Fruit fly (Drosophila melanogaster): Measurements from ENCODE around the gene REPTOR.

Gene REPTOR

dm6 chr3R:24568251-24568932, 14.3 kb downstream of the REPTOR start (continued):
- TF ChIP-seq CG4617 (GFP tag; optimal IDR thresholded peaks at IDR 0.05; ENCODE audit: borderline replicate concordance): no peak
- TF ChIP-seq Ada2b (GFP tag; IDR thresholded peaks at IDR 0.05): no peak
- TF ChIP-seq tup (GFP tag; optimal IDR thresholded peaks at IDR 0.05): no peak
- TF ChIP-seq CG12744 (GFP tag; optimal IDR thresholded peaks at IDR 0.05): no peak

- TF ChIP-seq Scr (GFP tag; IDR thresholded peaks at IDR 0.05; ENCODE audit: partially characterized antibody): no peak
- peak; percentile 67 for TF ChIP-seq CG10147 (GFP tag; optimal IDR thresholded peaks at IDR 0.05)
- TF ChIP-seq CG10274 (GFP tag; optimal IDR thresholded peaks at IDR 0.05): peak; percentile 70
- TF ChIP-seq Sry-δ (GFP tag; optimal IDR thresholded peaks at IDR 0.05): peak; percentile 58
- no peak for TF ChIP-seq ash1 (GFP tag; optimal IDR thresholded peaks at IDR 0.05)
- TF ChIP-seq Adf1 (GFP tag; IDR thresholded peaks at IDR 0.05): peak; percentile 27; the same call in 1 of the 2 replicates
- no peak for TF ChIP-seq D (optimal IDR thresholded peaks at IDR 0.05)
- TF ChIP-seq D (GFP tag; optimal IDR thresholded peaks at IDR 0.05): peak; percentile 66
- TF ChIP-seq sr (GFP tag; IDR thresholded peaks at IDR 0.05): peak; percentile 68; the same call in 1 of the 3 replicates
- peak; percentile 82 for TF ChIP-seq CG4854 (GFP tag; optimal IDR thresholded peaks at IDR 0.05)
- TF ChIP-seq CG3838 (GFP tag; optimal IDR thresholded peaks at IDR 0.05): peak; percentile 79
- no peak for TF ChIP-seq CG42726 (GFP tag; IDR thresholded peaks at IDR 0.05; ENCODE audit: partially characterized antibody)
- peak; percentile 89 for TF ChIP-seq NfI (GFP tag; optimal IDR thresholded peaks at IDR 0.05)
- TF ChIP-seq CG16863 (GFP tag; optimal IDR thresholded peaks at IDR 0.05): peak; percentile 88
- TF ChIP-seq CG9609 (GFP tag; optimal IDR thresholded peaks at IDR 0.05): peak; percentile 91
- peak; percentile 68 for TF ChIP-seq da (GFP tag; optimal IDR thresholded peaks at IDR 0.05)
- TF ChIP-seq Hr3 (GFP tag; optimal IDR thresholded peaks at IDR 0.05): peak; percentile 83
- TF ChIP-seq Hr51 (GFP tag; optimal IDR thresholded peaks at IDR 0.05): peak; percentile 77 to 90
- peak; percentile 82 for TF ChIP-seq ATbp (GFP tag; optimal IDR thresholded peaks at IDR 0.05)
- peak; percentile 82 for TF ChIP-seq CG2712 (tag; optimal IDR thresholded peaks at IDR 0.05)
- TF ChIP-seq kah (GFP tag; optimal IDR thresholded peaks at IDR 0.05): peak; percentile 54
- TF ChIP-seq insv (GFP tag; optimal IDR thresholded peaks at IDR 0.05): no peak
- no peak for TF ChIP-seq stwl (tag; optimal IDR thresholded peaks at IDR 0.05)
- TF ChIP-seq CG3847 (GFP tag; IDR thresholded peaks at IDR 0.05): peak; percentile 78
- no peak for TF ChIP-seq pfk (GFP tag; optimal IDR thresholded peaks at IDR 0.05)
- TF ChIP-seq CG17361 (GFP tag; IDR thresholded peaks at IDR 0.05): peak; percentile 81
- peak; percentile 83 for TF ChIP-seq Blimp-1 (GFP tag; optimal IDR thresholded peaks at IDR 0.05)
- no peak for TF ChIP-seq jigr1 (GFP tag; IDR thresholded peaks at IDR 0.05)
- peak; percentile 79 for TF ChIP-seq CG4820 (GFP tag; optimal IDR thresholded peaks at IDR 0.05)
- peak; percentile 8 for TF ChIP-seq CG8359 (GFP tag; optimal IDR thresholded peaks at IDR 0.05; ENCODE audit: borderline replicate concordance)
- TF ChIP-seq cato (GFP tag; optimal IDR thresholded peaks at IDR 0.05; ENCODE audit: borderline replicate concordance): peak; percentile 69
- peak; percentile 61 for TF ChIP-seq CG7987 (GFP tag; optimal IDR thresholded peaks at IDR 0.05)
- peak; percentile 90 for TF ChIP-seq ab (GFP tag; optimal IDR thresholded peaks at IDR 0.05)
- peak; percentile 69; the same call in 1 of the 2 replicates for TF ChIP-seq ham (GFP tag; IDR thresholded peaks at IDR 0.05)
- TF ChIP-seq CG14441 (GFP tag; IDR thresholded peaks at IDR 0.05): peak; percentile 88
- peak; percentile 67 for TF ChIP-seq scrt (GFP tag; optimal IDR thresholded peaks at IDR 0.05)
- TF ChIP-seq CG10267 (tag; optimal IDR thresholded peaks at IDR 0.05): peak; percentile 59
- peak; percentile 75 for TF ChIP-seq trh (GFP tag; optimal IDR thresholded peaks at IDR 0.05)
- peak; percentile 83 for TF ChIP-seq Ravus (GFP tag; IDR thresholded peaks at IDR 0.05)
- peak; percentile 94 for TF ChIP-seq CG2199 (GFP tag; IDR thresholded peaks at IDR 0.05)
- no peak; the same call in 1 of the 2 replicates for TF ChIP-seq CG6272 (GFP tag; IDR thresholded peaks at IDR 0.05)
- peak; percentile 90 for TF ChIP-seq lmd (GFP tag; IDR thresholded peaks at IDR 0.05)
- TF ChIP-seq exex (tag; optimal IDR thresholded peaks at IDR 0.05): peak; percentile 52
These were observed 15.3 kb downstream of the REPTOR start for dm6 chr3R:24567427-24567771.
